Worm (Caenorhabditis elegans): Measurements from ENCODE around the gene sld-5.

DNA sequence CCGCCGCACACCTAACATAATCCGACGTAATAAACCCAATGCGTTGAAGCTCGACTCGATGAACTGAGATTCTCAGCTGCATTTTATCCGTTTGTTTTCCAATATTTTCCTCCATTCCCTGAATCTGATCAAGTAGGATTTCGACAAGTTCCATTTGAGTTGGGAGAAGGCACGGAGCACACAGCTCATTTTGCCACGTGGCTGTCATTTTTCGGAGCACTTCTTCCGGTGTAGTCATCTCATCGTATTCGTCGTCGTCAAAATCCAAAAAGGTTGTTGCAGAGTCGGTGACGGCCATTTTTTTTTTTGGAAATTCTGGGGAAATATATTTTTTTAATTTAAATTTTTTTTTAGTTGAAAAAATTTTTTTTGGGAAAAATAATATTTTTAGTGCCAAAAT, at the start of gene sld-5:
- TF ChIP-seq madf-3 (GFP tag; IDR thresholded peaks at IDR 0.05) (no peak), attf-6 (GFP tag; IDR thresholded peaks at IDR 0.05) (no peak), unc-62 (GFP tag; optimal IDR thresholded peaks at IDR 0.05) (no peak), F49E8.2 (tag; optimal IDR thresholded peaks at IDR 0.05; ENCODE audit: insufficient read depth) (no peak), attf-3 (GFP tag; conservative IDR thresholded peaks at IDR 0.05) (no peak), ama-1 (optimal IDR thresholded peaks at IDR 0.05) (no peak), ama-1 (GFP tag; optimal IDR thresholded peaks at IDR 0.05) (no peak), unc-130 (GFP tag; optimal IDR thresholded peaks at IDR 0.05) (no peak), somi-1 (GFP tag; optimal IDR thresholded peaks at IDR 0.05) (no peak), F52B5.7 (tag; optimal IDR thresholded peaks at IDR 0.05) (no peak), nhr-27 (tag; optimal IDR thresholded peaks at IDR 0.05) (no peak), chd-7 (tag; optimal IDR thresholded peaks at IDR 0.05) (no peak), madf-10 (tag; optimal IDR thresholded peaks at IDR 0.05) (no peak)

Data from whole organism, young adult.